Fruit fly (Drosophila melanogaster) whole organism, embryonic: ENCODE data around the gene defl.

Experiments used
- ATbp ChIP-seq: fragments of 200-800 bp; sonication (Bioruptor generic); optimal IDR thresholded peaks from 2 replicates; lab custom pipeline; 2017; ENCODE audit warnings: missing biosample characterization, mild to moderate bottlenecking, missing genetic modification characterization, missing genetic modification reagents
- B-H2 ChIP-seq: fragments of 200-800 bp; sonication (Bioruptor generic); optimal IDR thresholded peaks from 2 replicates; lab custom pipeline; 2018; ENCODE audit warnings: missing biosample characterization, mild to moderate bottlenecking, missing genetic modification characterization
- CG10979 ChIP-seq: fragments of 200-800 bp; sonication (Bioruptor generic); optimal IDR thresholded peaks from 2 replicates; lab custom pipeline; 2018; ENCODE audit warnings: missing biosample characterization, mild to moderate bottlenecking, missing genetic modification characterization, moderate library complexity
- CG11456 ChIP-seq: fragments of 200-800 bp; sonication (Bioruptor generic); IDR thresholded peaks from 3 replicates; pipeline ENCODE4 v1.3.6; 2022; ENCODE audit warnings: missing biosample characterization, missing genetic modification characterization
- CG11560 ChIP-seq: fragments of 200-800 bp; sonication (Bioruptor generic); IDR thresholded peaks from 3 replicates; pipeline ENCODE4 v1.3.6; 2022; ENCODE audit warnings: missing biosample characterization, missing genetic modification characterization
- CG12219 ChIP-seq: fragments of 200-800 bp; sonication (Bioruptor generic); optimal IDR thresholded peaks from 3 replicates; lab custom pipeline; 2018; ENCODE audit warnings: missing biosample characterization, mild to moderate bottlenecking, missing genetic modification characterization
- CG1233 ChIP-seq: fragments of 200-800 bp; sonication (Bioruptor generic); optimal IDR thresholded peaks from 4 replicates; lab custom pipeline; 2018; ENCODE audit warnings: missing biosample characterization, mild to moderate bottlenecking, missing genetic modification characterization
- CG15269 ChIP-seq: fragments of 200-800 bp; sonication (Bioruptor generic); optimal IDR thresholded peaks from 2 replicates; lab custom pipeline; 2018; ENCODE audit warnings: missing biosample characterization, mild to moderate bottlenecking, missing genetic modification characterization, moderate library complexity
- CG1529 ChIP-seq: fragments of 200-800 bp; sonication (Bioruptor generic); optimal IDR thresholded peaks from 3 replicates; lab custom pipeline; 2018; ENCODE audit warnings: missing biosample characterization, missing genetic modification characterization
- CG15514 ChIP-seq: fragments of 200-800 bp; sonication (Bioruptor generic); optimal IDR thresholded peaks from 3 replicates; lab custom pipeline; 2017; ENCODE audit warnings: missing biosample characterization, missing genetic modification characterization, mild to moderate bottlenecking, moderate library complexity, missing genetic modification reagents
- CG15601 ChIP-seq: fragments of 200-800 bp; sonication (Bioruptor generic); optimal IDR thresholded peaks from 3 replicates; lab custom pipeline; 2019; ENCODE audit warnings: missing biosample characterization, mild to moderate bottlenecking, missing genetic modification characterization, moderate library complexity
- CG15696 ChIP-seq: fragments of 200-800 bp; sonication (Bioruptor generic); optimal IDR thresholded peaks from 2 replicates; lab custom pipeline; 2019; ENCODE audit warnings: missing biosample characterization, mild to moderate bottlenecking, missing genetic modification characterization, moderate library complexity
- CG1602 ChIP-seq: fragments of 200-800 bp; sonication (Bioruptor generic); optimal IDR thresholded peaks from 3 replicates; lab custom pipeline; 2016; ENCODE audit warnings: missing biosample characterization, missing genetic modification characterization
- CG17385 ChIP-seq: fragments of 200-800 bp; sonication (Bioruptor generic); optimal IDR thresholded peaks from 3 replicates; lab custom pipeline; 2018; ENCODE audit warnings: missing biosample characterization, mild to moderate bottlenecking, missing genetic modification characterization
- CG18599 ChIP-seq: fragments of 200-800 bp; sonication (Bioruptor generic); optimal IDR thresholded peaks from 3 replicates; lab custom pipeline; 2017; ENCODE audit warnings: missing biosample characterization, missing genetic modification characterization, mild to moderate bottlenecking, moderate library complexity, missing genetic modification reagents
- CG2120 ChIP-seq: fragments of 200-800 bp; sonication (Bioruptor generic); optimal IDR thresholded peaks from 3 replicates; lab custom pipeline; 2016; ENCODE audit warnings: missing biosample characterization, missing genetic modification characterization
- CG2678 ChIP-seq: fragments of 200-800 bp; sonication (Bioruptor generic); optimal IDR thresholded peaks from 3 replicates; lab custom pipeline; 2019; ENCODE audit warnings: missing biosample characterization, mild to moderate bottlenecking, missing genetic modification characterization, moderate library complexity
- CG31388 ChIP-seq: fragments of 200-800 bp; sonication (Bioruptor generic); optimal IDR thresholded peaks from 2 replicates; lab custom pipeline; 2016; ENCODE audit warnings: missing biosample characterization, missing genetic modification characterization
- CG42726 ChIP-seq: fragments of 200-800 bp; sonication (Bioruptor generic); IDR thresholded peaks from 2 replicates; pipeline ENCODE4 v1.3.6; 2022; ENCODE audit warnings: missing biosample characterization, missing genetic modification characterization; ENCODE audit not compliant: partially characterized antibody
- CG4424 ChIP-seq: fragments of 200-800 bp; sonication (Bioruptor generic); optimal IDR thresholded peaks from 3 replicates; lab custom pipeline; 2016; ENCODE audit warnings: missing biosample characterization, missing genetic modification characterization
- CG4854 ChIP-seq: fragments of 200-800 bp; sonication (Bioruptor generic); optimal IDR thresholded peaks from 2 replicates; lab custom pipeline; 2016; ENCODE audit warnings: missing biosample characterization, missing genetic modification characterization, inconsistent platforms
- CG6813 ChIP-seq: fragments of 200-800 bp; sonication (Bioruptor generic); optimal IDR thresholded peaks from 2 replicates; lab custom pipeline; 2017; ENCODE audit warnings: missing biosample characterization, missing genetic modification characterization, mild to moderate bottlenecking, moderate library complexity, missing genetic modification reagents
- CG8089 ChIP-seq: fragments of 200-800 bp; sonication (Bioruptor generic); optimal IDR thresholded peaks from 3 replicates; lab custom pipeline; 2016; ENCODE audit warnings: missing biosample characterization, missing genetic modification characterization
- CG8944 ChIP-seq: fragments of 200-800 bp; sonication (Bioruptor generic); optimal IDR thresholded peaks from 3 replicates; lab custom pipeline; 2016; ENCODE audit warnings: missing biosample characterization, missing genetic modification characterization
- Dll ChIP-seq: fragments of 200-800 bp; sonication (Bioruptor generic); IDR thresholded peaks from 4 replicates; pipeline ENCODE4 v1.3.6; 2022; ENCODE audit warnings: missing biosample characterization, missing genetic modification characterization; ENCODE audit not compliant: partially characterized antibody
- Dref ChIP-seq: fragments of 200-800 bp; sonication (Bioruptor generic); IDR thresholded peaks from 2 replicates; pipeline ENCODE4 v1.3.6; 2022; ENCODE audit warnings: missing biosample characterization, missing genetic modification characterization
- Gsc ChIP-seq: fragments of 200-800 bp; sonication (Bioruptor generic); IDR thresholded peaks from 2 replicates; pipeline ENCODE4 v1.3.6; 2022; ENCODE audit warnings: missing biosample characterization, missing genetic modification characterization
- HLH4C ChIP-seq: fragments of 200-800 bp; sonication (Bioruptor generic); IDR thresholded peaks from 3 replicates; pipeline ENCODE4 v1.3.6; 2022; ENCODE audit warnings: missing biosample characterization, missing genetic modification characterization; ENCODE audit not compliant: partially characterized antibody
- Kr ChIP-seq: fragments of 200-800 bp; sonication (Bioruptor generic); optimal IDR thresholded peaks from 2 replicates; lab custom pipeline; 2017; ENCODE audit warnings: missing biosample characterization, mild to moderate bottlenecking, missing genetic modification characterization
- NC2α ChIP-seq: fragments of 200-800 bp; sonication (Bioruptor generic); optimal IDR thresholded peaks from 2 replicates; lab custom pipeline; 2016; ENCODE audit warnings: missing biosample characterization, missing genetic modification characterization
- NFAT ChIP-seq: fragments of 200-800 bp; sonication (Bioruptor generic); IDR thresholded peaks from 2 replicates; pipeline ENCODE4 v1.3.6; 2022; ENCODE audit warnings: missing biosample characterization, missing genetic modification characterization
- Nf-YB ChIP-seq: fragments of 200-800 bp; sonication (Bioruptor generic); optimal IDR thresholded peaks from 3 replicates; lab custom pipeline; 2019; ENCODE audit warnings: missing biosample characterization, mild to moderate bottlenecking, missing genetic modification characterization, moderate library complexity
- Optix ChIP-seq: fragments of 200-800 bp; sonication (Bioruptor generic); IDR thresholded peaks from 3 replicates; pipeline ENCODE4 v1.3.6; 2022; ENCODE audit warnings: missing biosample characterization, missing genetic modification characterization
- PHDP ChIP-seq: fragments of 200-800 bp; sonication (Bioruptor generic); optimal IDR thresholded peaks from 3 replicates; lab custom pipeline; 2018; ENCODE audit warnings: missing biosample characterization, mild to moderate bottlenecking, missing genetic modification characterization, moderate library complexity
- Spps ChIP-seq: fragments of 200-800 bp; sonication (Bioruptor generic); optimal IDR thresholded peaks from 2 replicates; lab custom pipeline; 2018; ENCODE audit warnings: missing biosample characterization, mild to moderate bottlenecking, missing genetic modification characterization
- Sry-δ ChIP-seq: fragments of 200-800 bp; sonication (Bioruptor generic); optimal IDR thresholded peaks from 2 replicates; lab custom pipeline; 2016; ENCODE audit warnings: missing biosample characterization, missing genetic modification characterization
- TFAM ChIP-seq: fragments of 200-800 bp; sonication (Bioruptor generic); optimal IDR thresholded peaks from 2 replicates; lab custom pipeline; 2017; ENCODE audit warnings: missing biosample characterization, missing genetic modification characterization, inconsistent platforms
- abd-A ChIP-seq: fragments of 200-800 bp; sonication (Bioruptor generic); optimal IDR thresholded peaks from 3 replicates; lab custom pipeline; 2019; ENCODE audit warnings: missing biosample characterization, mild to moderate bottlenecking, missing genetic modification characterization, moderate library complexity
- ase ChIP-seq: fragments of 200-800 bp; sonication (Bioruptor generic); IDR thresholded peaks from 3 replicates; pipeline ENCODE4 v1.3.6; 2022; ENCODE audit warnings: missing biosample characterization, missing genetic modification characterization
- ind ChIP-seq: fragments of 200-800 bp; sonication (Bioruptor generic); optimal IDR thresholded peaks from 3 replicates; lab custom pipeline; 2016; ENCODE audit warnings: missing biosample characterization, missing genetic modification characterization
- mam ChIP-seq: fragments of 200-800 bp; sonication (Bioruptor generic); optimal IDR thresholded peaks from 3 replicates; lab custom pipeline; 2016; ENCODE audit warnings: missing biosample characterization, missing genetic modification characterization
- mld ChIP-seq: fragments of 200-800 bp; sonication (Bioruptor generic); IDR thresholded peaks from 3 replicates; pipeline ENCODE4 v1.3.6; 2022; ENCODE audit warnings: missing biosample characterization, missing genetic modification characterization; ENCODE audit not compliant: partially characterized antibody
- salm ChIP-seq: fragments of 200-800 bp; sonication (Bioruptor generic); optimal IDR thresholded peaks from 2 replicates; lab custom pipeline; 2018; ENCODE audit warnings: missing biosample characterization, mild to moderate bottlenecking, missing genetic modification characterization
- sd ChIP-seq: fragments of 200-800 bp; sonication (Bioruptor generic); optimal IDR thresholded peaks from 3 replicates; lab custom pipeline; 2018; ENCODE audit warnings: missing biosample characterization, mild to moderate bottlenecking, missing genetic modification characterization, moderate library complexity
- sima ChIP-seq: fragments of 200-800 bp; sonication (Bioruptor generic); optimal IDR thresholded peaks from 2 replicates; lab custom pipeline; 2016; ENCODE audit warnings: missing biosample characterization, missing genetic modification characterization
- slbo ChIP-seq: fragments of 200-800 bp; sonication (Bioruptor generic); IDR thresholded peaks from 2 replicates; pipeline ENCODE4 v1.3.6; 2022; ENCODE audit warnings: missing biosample characterization, missing genetic modification characterization
- sna ChIP-seq: fragments of 200-800 bp; sonication (Bioruptor generic); IDR thresholded peaks from 2 replicates; pipeline ENCODE4 v1.3.6; 2022; ENCODE audit warnings: missing biosample characterization, missing genetic modification characterization; ENCODE audit not compliant: partially characterized antibody
- so ChIP-seq: fragments of 200-800 bp; sonication (Bioruptor generic); IDR thresholded peaks from 3 replicates; pipeline ENCODE4 v1.3.6; 2022; ENCODE audit warnings: missing biosample characterization, missing genetic modification characterization
- sqz ChIP-seq: fragments of 200-800 bp; sonication (Bioruptor generic); optimal IDR thresholded peaks from 3 replicates; lab custom pipeline; 2018; ENCODE audit warnings: missing biosample characterization, mild to moderate bottlenecking, missing genetic modification characterization
- tio ChIP-seq: fragments of 200-800 bp; sonication (Bioruptor generic); optimal IDR thresholded peaks from 2 replicates; lab custom pipeline; 2017; ENCODE audit warnings: missing biosample characterization, missing genetic modification characterization, inconsistent platforms
- trem ChIP-seq: fragments of 200-800 bp; optimal IDR thresholded peaks from 3 replicates; lab custom pipeline; 2019; ENCODE audit warnings: missing biosample characterization, mild to moderate bottlenecking, missing genetic modification characterization, moderate library complexity

Gene defl

dm6 chr3L:9675528-9675963 is 47.7 kb upstream of the defl start (continued):
- TF ChIP-seq CG18599 (GFP tag; lab: Kevin White, UChicago) (no peak), CG1529 (GFP tag; lab: Kevin White, UChicago) (no peak), CG11560 (tag; lab: Robert Waterston, UW) (no peak), CG8944 (no peak), CG8089 (GFP tag; lab: Kevin White, UChicago) (no peak), slbo (no peak), NFAT (GFP tag; lab: Robert Waterston, UW) (no peak), Sry-δ (GFP tag; lab: Kevin White, UChicago) (no peak), CG42726 (no peak), CG15601 (tag; lab: Kevin White, UChicago) (no peak), sima (no peak), Kr (GFP tag; lab: Kevin White, UChicago) (no peak), mam (GFP tag; lab: Kevin White, UChicago) (no peak), Nf-YB (GFP tag; lab: Kevin White, UChicago) (no peak), Spps (tag; lab: Kevin White, UChicago) (no peak), NC2α (GFP tag; lab: Kevin White, UChicago) (no peak), CG6813 (GFP tag; lab: Kevin White, UChicago) (no peak), B-H2 (GFP tag; lab: Kevin White, UChicago) (no peak), CG12219 (GFP tag; lab: Kevin White, UChicago) (no peak), CG15696 (tag; lab: Kevin White, UChicago) (no peak), CG2120 (GFP tag; lab: Kevin White, UChicago) (no peak), sna (peak; percentile 59; the same call in 1 of the 2 replicates), CG10979 (tag; lab: Kevin White, UChicago) (no peak), Gsc (GFP tag; lab: Robert Waterston, UW) (no peak), CG15269 (tag; lab: Kevin White, UChicago) (peak; percentile 47), CG17385 (GFP tag; lab: Kevin White, UChicago) (peak; percentile 22), sd (tag; lab: Kevin White, UChicago) (peak; percentile 25), ATbp (GFP tag; lab: Kevin White, UChicago) (no peak), CG11456 (no peak), sqz (GFP tag; lab: Kevin White, UChicago) (peak; percentile 90), Optix (GFP tag; lab: Robert Waterston, UW) (no peak), HLH4C (GFP tag; lab: Robert Waterston, UW) (no peak), tio (no peak), Dll (GFP tag; lab: Robert Waterston, UW) (peak; percentile 64), CG31388 (GFP tag; lab: Kevin White, UChicago) (no peak), CG2678 (peak; percentile 12), so (GFP tag; lab: Robert Waterston, UW) (no peak), salm (tag; lab: Kevin White, UChicago) (peak; percentile 22), TFAM (GFP tag; lab: Kevin White, UChicago) (no peak), CG15514 (GFP tag; lab: Kevin White, UChicago) (no peak), Dref (GFP tag; lab: Robert Waterston, UW) (no peak), CG1602 (GFP tag; lab: Kevin White, UChicago) (no peak), ase (GFP tag; lab: Robert Waterston, UW) (no peak), CG4424 (GFP tag; lab: Kevin White, UChicago) (no peak), mld (GFP tag; lab: Robert Waterston, UW) (no peak), trem (tag; lab: Kevin White, UChicago) (no peak), ind (no peak), PHDP (tag; lab: Kevin White, UChicago) (peak; percentile 10), CG4854 (GFP tag; lab: Kevin White, UChicago) (no peak), CG1233 (no peak), abd-A (tag; lab: Kevin White, UChicago) (peak; percentile 92)
